Worm (Caenorhabditis elegans) whole organism, L4/young adult: ENCODE data around the gene epg-5.

Experiments
- W03F9.2 ChIP-seq: fragments of 150-350 bp; optimal IDR thresholded peaks from 2 replicates; lab custom pipeline; 2014; ENCODE audit warnings: missing biosample characterization, missing genetic modification characterization
- dao-5 ChIP-seq: sonication (generic microtip); optimal IDR thresholded peaks from 2 replicates; lab custom pipeline; 2016; ENCODE audit warnings: missing genotype, missing genetic modification characterization, moderate library complexity, missing compliant biosample characterization
- him-1 ChIP-seq: sonication (generic microtip); optimal IDR thresholded peaks from 2 replicates; lab custom pipeline; 2016; ENCODE audit warnings: missing genotype, missing genetic modification reagents, missing genetic modification characterization, missing compliant biosample characterization

DNA sequence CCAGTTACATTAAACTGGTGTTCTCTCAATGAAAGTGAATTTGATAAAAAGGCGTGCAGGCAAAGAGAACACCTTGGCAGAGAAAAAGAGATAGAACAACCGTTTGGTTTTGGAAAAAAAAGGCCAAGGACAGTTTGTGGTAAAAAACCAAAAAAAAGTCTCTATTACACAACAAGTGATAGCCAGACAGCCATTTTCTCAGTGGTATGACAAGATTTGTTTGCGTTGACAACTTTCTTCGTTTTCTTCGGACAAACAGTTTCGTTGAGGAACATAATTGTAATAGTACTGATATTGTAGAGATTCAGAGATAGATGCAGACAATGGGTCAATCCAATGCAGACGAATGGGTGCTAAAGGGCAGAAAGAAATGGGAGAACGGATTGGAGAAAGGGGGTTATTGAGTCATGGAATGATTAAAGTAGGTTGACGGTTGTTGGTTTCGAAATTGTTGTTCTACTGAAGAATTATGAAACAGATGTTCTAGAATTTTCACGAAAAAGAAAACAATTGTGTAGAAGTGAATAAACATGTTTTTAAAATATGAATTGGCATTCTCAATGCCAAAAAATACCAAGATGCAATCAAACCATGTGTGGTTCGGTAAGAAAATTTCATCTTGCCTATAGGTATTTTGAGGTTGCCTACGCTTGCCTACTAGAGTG, 46.8 kb downstream of the epg-5 start:
- TF ChIP-seq W03F9.2: no peak
- TF ChIP-seq him-1 (tag; lab: Kevin White, UChicago): no peak
- no peak for TF ChIP-seq dao-5 (tag; lab: Kevin White, UChicago)
